Worm (Caenorhabditis elegans): ENCODE data around the gene F41H10.2.

Gene F41H10.2

DNA sequence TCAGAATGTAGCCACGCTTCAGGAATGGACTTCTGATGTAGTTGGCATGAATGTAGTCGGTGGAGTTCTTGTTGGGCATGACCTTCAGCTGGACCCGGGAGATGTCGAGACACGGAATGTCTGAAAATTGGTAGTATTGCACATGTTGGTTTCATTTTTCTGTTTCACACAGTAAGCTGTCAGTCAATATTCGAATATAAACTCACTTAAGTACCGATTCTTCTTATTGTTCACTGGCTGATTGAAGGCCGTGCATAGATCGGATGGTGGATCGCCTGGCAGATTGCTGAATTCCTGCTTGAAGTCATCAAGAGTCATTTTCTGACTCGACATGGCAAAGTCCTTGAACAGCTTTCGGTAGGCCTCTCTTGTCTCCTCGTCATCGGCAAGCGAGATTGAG, 27.7 kb downstream of the F41H10.2 start:
- TF ChIP-seq xnd-1 (tag; optimal IDR thresholded peaks at IDR 0.05) (no peak), attf-5 (GFP tag; optimal IDR thresholded peaks at IDR 0.05) (no peak), nhr-179 (tag; optimal IDR thresholded peaks at IDR 0.05) (no peak), pbrm-1 (GFP tag; IDR thresholded peaks at IDR 0.05) (no peak), mcd-1 (GFP tag; IDR thresholded peaks at IDR 0.05) (no peak), madf-3 (GFP tag; IDR thresholded peaks at IDR 0.05) (no peak), Y53F4B.3 (GFP tag; IDR thresholded peaks at IDR 0.05) (no peak), ztf-22 (GFP tag; optimal IDR thresholded peaks at IDR 0.05) (no peak), lsy-27 (tag; optimal IDR thresholded peaks at IDR 0.05; ENCODE audit: borderline replicate concordance, insufficient read depth) (no peak), lag-1 (GFP tag; IDR thresholded peaks at IDR 0.05) (no peak), dox-1 (GFP tag; IDR thresholded peaks at IDR 0.05) (no peak), ztf-25 (GFP tag; IDR thresholded peaks at IDR 0.05) (no peak), mel-28 (tag; optimal IDR thresholded peaks at IDR 0.05; ENCODE audit: borderline replicate concordance) (no peak), ceh-100 (GFP tag; IDR thresholded peaks at IDR 0.05) (no peak), F22D6.2 (tag; optimal IDR thresholded peaks at IDR 0.05) (no peak), hmg-20 (GFP tag; IDR thresholded peaks at IDR 0.05) (no peak), K12H6.12 (tag; optimal IDR thresholded peaks at IDR 0.05) (no peak)

DNA sequence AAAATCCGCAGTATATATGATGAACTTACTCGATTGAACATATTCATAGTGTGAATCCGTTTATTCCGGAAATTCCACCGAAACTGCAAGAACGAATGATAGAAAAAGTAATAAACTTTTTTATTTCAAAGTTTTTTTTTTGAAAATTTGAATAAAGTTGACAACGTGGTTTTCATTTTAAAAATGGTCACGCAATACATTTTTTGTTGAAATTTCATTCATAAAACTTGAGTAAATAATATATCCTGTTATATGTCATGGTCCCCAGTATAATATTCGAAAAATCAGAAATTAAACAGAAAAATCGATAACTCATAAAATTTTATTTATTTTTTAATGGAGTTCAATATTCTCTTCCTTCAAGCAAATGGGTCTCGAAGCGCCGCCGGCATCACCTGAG, 29.7 kb downstream of the F41H10.2 start, which contains the start of gene ZK616.65:
Gene ZK616.65, minus strand, starts transcription at position 101 of the 400 bp plus-strand sequence.
- TF ChIP-seq egl-18 (GFP tag; IDR thresholded peaks at IDR 0.05) (no peak), nhr-120 (GFP tag; IDR thresholded peaks at IDR 0.05) (no peak), B0019.2 (GFP tag; conservative IDR thresholded peaks at IDR 0.05) (no peak), dpff-1 (tag; optimal IDR thresholded peaks at IDR 0.05) (no peak), F33H1.4 (GFP tag; IDR thresholded peaks at IDR 0.05) (no peak), fkh-3 (tag; optimal IDR thresholded peaks at IDR 0.05) (no peak), lin-26 (GFP tag; IDR thresholded peaks at IDR 0.05) (no peak), B0336.3 (GFP tag; IDR thresholded peaks at IDR 0.05) (no peak), him-1 (tag; optimal IDR thresholded peaks at IDR 0.05) (no peak), let-526 (GFP tag; IDR thresholded peaks at IDR 0.05) (no peak)

- TF ChIP-seq tbp1 (GFP tag; optimal IDR thresholded peaks at IDR 0.05) = no peak
- TF ChIP-seq B0261.1 (tag; optimal IDR thresholded peaks at IDR 0.05) = no peak
- TF ChIP-seq hsf-1 (GFP tag; IDR thresholded peaks at IDR 0.05) = no peak
- no peak for TF ChIP-seq lin-35 (GFP tag; optimal IDR thresholded peaks at IDR 0.05)
- no peak for TF ChIP-seq attf-6 (GFP tag; IDR thresholded peaks at IDR 0.05)
- TF ChIP-seq aptf-3 (GFP tag; IDR thresholded peaks at IDR 0.05) = no peak
- TF ChIP-seq mxl-1 (tag; optimal IDR thresholded peaks at IDR 0.05) = no peak
- no peak for TF ChIP-seq atf-7 (tag; optimal IDR thresholded peaks at IDR 0.05)
Observed at ce11 chrIV:5411641-5412337, 30.4 kb downstream of the F41H10.2 start, which contains the start of gene ZK616.8. Gene ZK616.8 (minus strand): TSS chrIV:5412193.

- no peak for TF ChIP-seq rcor-1 (GFP tag; IDR thresholded peaks at IDR 0.05)
- TF ChIP-seq hmg-1.2 (GFP tag; IDR thresholded peaks at IDR 0.05) = peak; percentile 64
Observed at ce11 chrIV:5415696-5416095, 34.3 kb downstream of the F41H10.2 start, which contains the start of gene spp-7. Gene spp-7 (minus strand): TSS chrIV:5415796.
